Fruit fly (Drosophila melanogaster) whole organism, pupa: ENCODE measurements around the gene Sas-4.

ENCODE experiments used
- CG10348 ChIP-seq: fragments of 200-800 bp; sonication (Bioruptor generic); IDR thresholded peaks from 2 replicates; pipeline ENCODE4 v1.3.6; 2022; ENCODE audit warnings: missing biosample characterization, missing genetic modification characterization
- CG12605 ChIP-seq: fragments of 200-800 bp; sonication (Bioruptor generic); IDR thresholded peaks from 2 replicates; pipeline ENCODE4 v1.3.6; 2022; ENCODE audit warnings: missing biosample characterization, missing genetic modification characterization
- CG13204 ChIP-seq: fragments of 200-800 bp; sonication (Bioruptor generic); optimal IDR thresholded peaks from 2 replicates; lab custom pipeline; 2018; ENCODE audit warnings: missing biosample characterization, mild to moderate bottlenecking, missing genetic modification characterization, moderate library complexity
- CG14655 ChIP-seq: fragments of 200-800 bp; sonication (Bioruptor generic); optimal IDR thresholded peaks from 3 replicates; lab custom pipeline; 2017; ENCODE audit warnings: mild to moderate bottlenecking, missing biosample characterization, missing genetic modification reagents, missing genetic modification characterization
- CG15710 ChIP-seq: fragments of 200-800 bp; sonication (Bioruptor generic); optimal IDR thresholded peaks from 2 replicates; lab custom pipeline; 2018; ENCODE audit warnings: missing biosample characterization, mild to moderate bottlenecking, missing genetic modification characterization, moderate library complexity
- CG17806 ChIP-seq: fragments of 200-800 bp; sonication (Bioruptor generic); optimal IDR thresholded peaks from 2 replicates; lab custom pipeline; 2018; ENCODE audit warnings: missing biosample characterization, mild to moderate bottlenecking, missing genetic modification characterization, moderate library complexity
- CG32121 ChIP-seq: fragments of 200-800 bp; sonication (Bioruptor generic); IDR thresholded peaks from 2 replicates; pipeline ENCODE4 v1.3.6; 2022; ENCODE audit warnings: missing biosample characterization, missing genetic modification characterization
- CG34367 ChIP-seq: fragments of 200-800 bp; sonication (Bioruptor generic); optimal IDR thresholded peaks from 2 replicates; lab custom pipeline; 2018; ENCODE audit warnings: missing biosample characterization, mild to moderate bottlenecking, missing genetic modification characterization
- CG4496 ChIP-seq: fragments of 200-800 bp; sonication (Bioruptor generic); IDR thresholded peaks from 3 replicates; pipeline ENCODE4 v1.3.6; 2022; ENCODE audit warnings: missing biosample characterization, missing genetic modification characterization
- CG8159 ChIP-seq: fragments of 200-800 bp; sonication (Bioruptor generic); optimal IDR thresholded peaks from 3 replicates; lab custom pipeline; 2018; ENCODE audit warnings: missing biosample characterization, mild to moderate bottlenecking, missing genetic modification characterization, moderate library complexity
- CG8301 ChIP-seq: fragments of 200-800 bp; sonication (Bioruptor generic); optimal IDR thresholded peaks from 2 replicates; lab custom pipeline; 2018; ENCODE audit warnings: missing biosample characterization, mild to moderate bottlenecking, missing genetic modification characterization
- CG9948 ChIP-seq: fragments of 200-800 bp; sonication (Bioruptor generic); optimal IDR thresholded peaks from 2 replicates; lab custom pipeline; 2018; ENCODE audit warnings: missing biosample characterization, mild to moderate bottlenecking, missing genetic modification characterization, moderate library complexity
- D1 ChIP-seq: fragments of 200-800 bp; sonication (Bioruptor generic); optimal IDR thresholded peaks from 2 replicates; lab custom pipeline; 2018; ENCODE audit warnings: missing biosample characterization, mild to moderate bottlenecking, missing genetic modification characterization, moderate library complexity
- EcR ChIP-seq: fragments of 200-800 bp; sonication (Bioruptor generic); optimal IDR thresholded peaks from 3 replicates; lab custom pipeline; 2019; ENCODE audit warnings: missing biosample characterization, missing genetic modification characterization, mild to moderate bottlenecking, moderate library complexity, missing genetic modification reagents
- Ets98B ChIP-seq: fragments of 200-800 bp; sonication (Bioruptor generic); IDR thresholded peaks from 2 replicates; pipeline ENCODE4 v1.3.6; 2022; ENCODE audit warnings: missing biosample characterization, missing genetic modification characterization
- Pif1A ChIP-seq: fragments of 200-800 bp; sonication (Bioruptor generic); optimal IDR thresholded peaks from 3 replicates; lab custom pipeline; 2016; ENCODE audit warnings: missing biosample characterization, missing genetic modification characterization
- Pif1B ChIP-seq: fragments of 200-800 bp; sonication (Bioruptor generic); optimal IDR thresholded peaks from 3 replicates; lab custom pipeline; 2016; ENCODE audit warnings: missing biosample characterization, missing genetic modification characterization
- Snoo ChIP-seq: fragments of 200-800 bp; sonication (Bioruptor generic); optimal IDR thresholded peaks from 3 replicates; lab custom pipeline; 2017; ENCODE audit warnings: missing biosample characterization, mild to moderate bottlenecking, missing genetic modification characterization, inconsistent platforms
- fd96Ca ChIP-seq: fragments of 200-800 bp; sonication (Bioruptor generic); IDR thresholded peaks from 3 replicates; pipeline ENCODE4 v1.3.6; 2022; ENCODE audit warnings: missing biosample characterization, missing genetic modification characterization
- gl ChIP-seq: fragments of 200-800 bp; sonication (Bioruptor generic); optimal IDR thresholded peaks from 2 replicates; lab custom pipeline; 2018; ENCODE audit warnings: missing biosample characterization, mild to moderate bottlenecking, missing genetic modification characterization
- rn ChIP-seq: fragments of 200-800 bp; sonication (Bioruptor generic); IDR thresholded peaks from 2 replicates; pipeline ENCODE4 v1.3.6; 2022; ENCODE audit warnings: missing biosample characterization, missing genetic modification characterization

The Sas-4 gene

dm6 chr3R:7129280-7130069, 21.7 kb upstream of the Sas-4 start, which contains the start of gene CG31248:
Gene CG31248, plus strand, starts transcription at chr3R:7129320.
- TF ChIP-seq EcR (GFP tag; lab: Kevin White, UChicago) (no peak), CG12605 (GFP tag; lab: Robert Waterston, UW) (peak; percentile 21; the same call in 1 of the 2 replicates)

- no peak for TF ChIP-seq Ets98B (GFP tag; lab: Robert Waterston, UW)
- TF ChIP-seq D1 (tag; lab: Kevin White, UChicago): peak; percentile 41
Observed at dm6 chr3R:7130827-7131226, 20.3 kb upstream of the Sas-4 start.

- TF ChIP-seq CG10348 (GFP tag; lab: Robert Waterston, UW) (no peak), rn (GFP tag; lab: Robert Waterston, UW) (no peak), Ets98B (GFP tag; lab: Robert Waterston, UW) (no peak), CG17806 (tag; lab: Kevin White, UChicago) (no peak), Pif1B (GFP tag; lab: Kevin White, UChicago) (no peak), CG34367 (tag; lab: Kevin White, UChicago) (no peak), CG15710 (no peak), D1 (tag; lab: Kevin White, UChicago) (no peak)
Observed at dm6 chr3R:7131260-7131659, 19.9 kb upstream of the Sas-4 start, which contains the start of gene CG31493. Gene CG31493, plus strand, starts transcription at chr3R:7131560.

- TF ChIP-seq CG8159 (tag; lab: Kevin White, UChicago): no peak
- no peak for TF ChIP-seq CG17806 (tag; lab: Kevin White, UChicago)
- TF ChIP-seq Ets98B (GFP tag; lab: Robert Waterston, UW): no peak
- no peak for TF ChIP-seq CG32121 (GFP tag; lab: Robert Waterston, UW)
- no peak for TF ChIP-seq CG14655 (GFP tag; lab: Kevin White, UChicago)
- TF ChIP-seq D1 (tag; lab: Kevin White, UChicago): no peak
- TF ChIP-seq CG4496 (GFP tag; lab: Robert Waterston, UW): no peak
- no peak for TF ChIP-seq CG12605 (GFP tag; lab: Robert Waterston, UW)
- TF ChIP-seq fd96Ca: no peak
- no peak for TF ChIP-seq CG15710
- no peak for TF ChIP-seq CG8301 (tag; lab: Kevin White, UChicago)
- no peak for TF ChIP-seq CG34367 (tag; lab: Kevin White, UChicago)
- TF ChIP-seq gl: no peak
- no peak for TF ChIP-seq Snoo (tag; lab: Kevin White, UChicago)
- no peak for TF ChIP-seq Pif1A
- no peak for TF ChIP-seq CG13204 (GFP tag; lab: Kevin White, UChicago)
- TF ChIP-seq CG9948 (tag; lab: Kevin White, UChicago): no peak
- TF ChIP-seq rn (GFP tag; lab: Robert Waterston, UW): no peak
Observed at dm6 chr3R:7134715-7135505, 16.3 kb upstream of the Sas-4 start.

dm6 chr3R:7135881-7136280, 15.3 kb upstream of the Sas-4 start, which contains the start of gene Fer1:
Gene Fer1, plus strand, starts transcription at chr3R:7136206.
- no peak for TF ChIP-seq D1 (tag; lab: Kevin White, UChicago)
- TF ChIP-seq CG34367 (tag; lab: Kevin White, UChicago): no peak
- TF ChIP-seq CG8301 (tag; lab: Kevin White, UChicago): no peak
- no peak for TF ChIP-seq CG9948 (tag; lab: Kevin White, UChicago)
- no peak for TF ChIP-seq CG17806 (tag; lab: Kevin White, UChicago)
- no peak for TF ChIP-seq CG10348 (GFP tag; lab: Robert Waterston, UW)
- TF ChIP-seq fd96Ca: no peak
- TF ChIP-seq rn (GFP tag; lab: Robert Waterston, UW): no peak
- no peak for TF ChIP-seq CG4496 (GFP tag; lab: Robert Waterston, UW)
- TF ChIP-seq CG32121 (GFP tag; lab: Robert Waterston, UW): no peak
- no peak for TF ChIP-seq CG15710
- no peak for TF ChIP-seq CG14655 (GFP tag; lab: Kevin White, UChicago)
- no peak for TF ChIP-seq CG8159 (tag; lab: Kevin White, UChicago)

dm6 chr3R:7137207-7137606, 14.0 kb upstream of the Sas-4 start:
- no peak for TF ChIP-seq CG13204 (GFP tag; lab: Kevin White, UChicago)
- no peak for TF ChIP-seq CG10348 (GFP tag; lab: Robert Waterston, UW)
- no peak for TF ChIP-seq Ets98B (GFP tag; lab: Robert Waterston, UW)
- TF ChIP-seq CG14655 (GFP tag; lab: Kevin White, UChicago): no peak
- TF ChIP-seq CG15710: no peak
- TF ChIP-seq Pif1A: no peak
- TF ChIP-seq Snoo (tag; lab: Kevin White, UChicago): no peak
- no peak for TF ChIP-seq gl
- TF ChIP-seq CG32121 (GFP tag; lab: Robert Waterston, UW): no peak
- TF ChIP-seq Pif1B (GFP tag; lab: Kevin White, UChicago): no peak
- TF ChIP-seq CG34367 (tag; lab: Kevin White, UChicago): no peak
- TF ChIP-seq CG17806 (tag; lab: Kevin White, UChicago): no peak
- no peak for TF ChIP-seq CG9948 (tag; lab: Kevin White, UChicago)
- TF ChIP-seq EcR (GFP tag; lab: Kevin White, UChicago): no peak
- no peak for TF ChIP-seq fd96Ca
- no peak for TF ChIP-seq D1 (tag; lab: Kevin White, UChicago)
- TF ChIP-seq CG4496 (GFP tag; lab: Robert Waterston, UW): no peak
